Fruit fly (Drosophila melanogaster) whole organism, embryonic: ENCODE results near the gene pyd.

Source experiments
- Asciz ChIP-seq: fragments of 200-800 bp; sonication (Bioruptor generic); optimal IDR thresholded peaks from 2 replicates; lab custom pipeline; 2017; ENCODE audit warnings: missing biosample characterization, mild to moderate bottlenecking, missing genetic modification characterization, missing genetic modification reagents
- CG10565 ChIP-seq: fragments of 200-800 bp; sonication (Bioruptor generic); optimal IDR thresholded peaks from 3 replicates; lab custom pipeline; 2016; ENCODE audit warnings: missing biosample characterization, mild to moderate bottlenecking, missing genetic modification characterization
- CG11456 ChIP-seq: fragments of 200-800 bp; sonication (Bioruptor generic); IDR thresholded peaks from 3 replicates; pipeline ENCODE4 v1.3.6; 2022; ENCODE audit warnings: missing biosample characterization, missing genetic modification characterization
- CG12071 ChIP-seq: fragments of 200-800 bp; sonication (Bioruptor generic); optimal IDR thresholded peaks from 3 replicates; lab custom pipeline; 2018; ENCODE audit warnings: missing biosample characterization, mild to moderate bottlenecking, missing genetic modification characterization
- CG12769 ChIP-seq: fragments of 200-800 bp; sonication (Bioruptor generic); optimal IDR thresholded peaks from 2 replicates; lab custom pipeline; 2019; ENCODE audit warnings: missing biosample characterization, mild to moderate bottlenecking, missing genetic modification characterization, moderate library complexity
- CG13775 ChIP-seq: fragments of 200-800 bp; sonication (Bioruptor generic); optimal IDR thresholded peaks from 3 replicates; lab custom pipeline; 2017; ENCODE audit warnings: missing biosample characterization, mild to moderate bottlenecking, missing genetic modification characterization
- CG1602 ChIP-seq: fragments of 200-800 bp; sonication (Bioruptor generic); optimal IDR thresholded peaks from 3 replicates; lab custom pipeline; 2016; ENCODE audit warnings: missing biosample characterization, missing genetic modification characterization
- CG17328 ChIP-seq: fragments of 200-800 bp; sonication (Bioruptor generic); IDR thresholded peaks from 2 replicates; pipeline ENCODE4 v1.3.6; 2022; ENCODE audit warnings: missing biosample characterization, missing genetic modification characterization
- CG17568 ChIP-seq: fragments of 200-800 bp; sonication (Bioruptor generic); optimal IDR thresholded peaks from 2 replicates; lab custom pipeline; 2018; ENCODE audit warnings: missing biosample characterization, mild to moderate bottlenecking, missing genetic modification characterization, moderate library complexity
- CG1832 ChIP-seq: fragments of 200-800 bp; sonication (Bioruptor generic); optimal IDR thresholded peaks from 2 replicates; lab custom pipeline; 2017; ENCODE audit warnings: missing biosample characterization, mild to moderate bottlenecking, missing genetic modification characterization, inconsistent platforms
- CG2889 ChIP-seq: fragments of 200-800 bp; sonication (Bioruptor generic); IDR thresholded peaks from 3 replicates; pipeline ENCODE4 v1.3.6; 2022; ENCODE audit warnings: missing biosample characterization, missing genetic modification characterization
- CG30020 ChIP-seq: fragments of 200-800 bp; optimal IDR thresholded peaks from 2 replicates; lab custom pipeline; 2019; ENCODE audit warnings: missing biosample characterization, mild to moderate bottlenecking, missing genetic modification characterization, moderate library complexity
- CG31365 ChIP-seq: fragments of 200-800 bp; sonication (Bioruptor generic); optimal IDR thresholded peaks from 2 replicates; lab custom pipeline; 2018; ENCODE audit warnings: missing biosample characterization, mild to moderate bottlenecking, missing genetic modification characterization
- CG34422 ChIP-seq: fragments of 200-800 bp; sonication (Bioruptor generic); IDR thresholded peaks from 3 replicates; pipeline ENCODE4 v1.3.6; 2022; ENCODE audit warnings: missing biosample characterization, missing genetic modification characterization
- CG4707 ChIP-seq: fragments of 200-800 bp; sonication (Bioruptor generic); optimal IDR thresholded peaks from 2 replicates; lab custom pipeline; 2018; ENCODE audit warnings: missing biosample characterization, mild to moderate bottlenecking, missing genetic modification characterization, moderate library complexity
- CG6175 ChIP-seq: fragments of 200-800 bp; sonication (Bioruptor generic); IDR thresholded peaks from 3 replicates; pipeline ENCODE4 v1.3.6; 2022; ENCODE audit warnings: missing biosample characterization, missing genetic modification characterization
- CG6791 ChIP-seq: fragments of 200-800 bp; sonication (Bioruptor generic); IDR thresholded peaks from 3 replicates; pipeline ENCODE4 v1.3.6; 2022; ENCODE audit warnings: missing biosample characterization, missing genetic modification characterization; ENCODE audit not compliant: partially characterized antibody
- CG7786 ChIP-seq: fragments of 200-800 bp; sonication (Bioruptor generic); optimal IDR thresholded peaks from 2 replicates; lab custom pipeline; 2016; ENCODE audit warnings: missing biosample characterization, missing genetic modification characterization
- CG8478 ChIP-seq: fragments of >200 bp; optimal IDR thresholded peaks from 2 replicates; lab custom pipeline; 2018
- D19A ChIP-seq: fragments of 200-800 bp; optimal IDR thresholded peaks from 3 replicates; lab custom pipeline; 2019; ENCODE audit warnings: missing biosample characterization, mild to moderate bottlenecking, missing genetic modification characterization, moderate library complexity
- Drgx ChIP-seq: fragments of 200-800 bp; sonication (Bioruptor generic); IDR thresholded peaks from 2 replicates; pipeline ENCODE4 v1.3.6; 2022; ENCODE audit warnings: missing biosample characterization, missing genetic modification characterization
- E2f1 ChIP-seq: fragments of 200-800 bp; sonication (Bioruptor generic); IDR thresholded peaks from 2 replicates; pipeline ENCODE4 v1.3.6; 2022; ENCODE audit warnings: missing biosample characterization, missing genetic modification characterization
- Ets65A ChIP-seq: fragments of 200-800 bp; sonication (Bioruptor generic); peaks from one replicate; lab custom pipeline; 2016; ENCODE audit warnings: missing biosample characterization, missing genetic modification characterization
- Kr ChIP-seq: fragments of 200-800 bp; sonication (Bioruptor generic); optimal IDR thresholded peaks from 2 replicates; lab custom pipeline; 2017; ENCODE audit warnings: missing biosample characterization, mild to moderate bottlenecking, missing genetic modification characterization
- Mrtf ChIP-seq: fragments of 200-800 bp; sonication (Bioruptor generic); IDR thresholded peaks from 3 replicates; pipeline ENCODE4 v1.3.6; 2022; ENCODE audit warnings: missing biosample characterization, missing genetic modification characterization
- NfI ChIP-seq: fragments of 200-800 bp; sonication (Bioruptor generic); optimal IDR thresholded peaks from 3 replicates; lab custom pipeline; 2018; ENCODE audit warnings: missing biosample characterization, mild to moderate bottlenecking, missing genetic modification characterization, moderate library complexity
- Tbp ChIP-seq: fragments of >200 bp; optimal IDR thresholded peaks from 2 replicates; lab custom pipeline; 2018; ENCODE audit warnings: missing biosample characterization, missing genetic modification characterization
- Xrp1 ChIP-seq: fragments of 200-800 bp; sonication (Bioruptor generic); IDR thresholded peaks from 2 replicates; pipeline ENCODE4 v1.3.6; 2022; ENCODE audit warnings: missing biosample characterization, missing genetic modification characterization
- bsh ChIP-seq, 2 experiments: fragments of 200-800 bp; sonication (Bioruptor generic); optimal IDR thresholded peaks; 2 replicates each; lab custom pipeline; 2017 to 2018; ENCODE audit warnings: mild to moderate bottlenecking in 2 of 2, missing biosample characterization in 2 of 2, missing genetic modification characterization in 2 of 2, moderate library complexity in 1 of 2
- cg ChIP-seq: fragments of 200-800 bp; sonication (Bioruptor generic); optimal IDR thresholded peaks from 3 replicates; lab custom pipeline; 2019; ENCODE audit warnings: missing biosample characterization, mild to moderate bottlenecking, missing genetic modification characterization, moderate library complexity
- chif ChIP-seq, 2 experiments: fragments of 200-800 bp; sonication (Bioruptor generic); optimal IDR thresholded peaks; 3 replicates each; lab custom pipeline; 2016; ENCODE audit warnings: missing biosample characterization in 2 of 2, missing genetic modification characterization in 2 of 2
- chinmo ChIP-seq: fragments of 200-800 bp; sonication (Bioruptor generic); IDR thresholded peaks from 4 replicates; pipeline ENCODE4 v1.3.6; 2022; ENCODE audit warnings: missing biosample characterization, missing genetic modification characterization; ENCODE audit not compliant: partially characterized antibody
- dmrt11E ChIP-seq: fragments of 200-800 bp; sonication (Bioruptor generic); optimal IDR thresholded peaks from 3 replicates; lab custom pipeline; 2018; ENCODE audit warnings: missing biosample characterization, mild to moderate bottlenecking, missing genetic modification characterization, moderate library complexity
- esg ChIP-seq: fragments of 200-800 bp; sonication (Bioruptor generic); conservative IDR thresholded peaks from 2 replicates; pipeline ENCODE4 v1.3.6; 2022; ENCODE audit warnings: missing biosample characterization, missing genetic modification characterization
- gem ChIP-seq: fragments of 200-800 bp; sonication (Bioruptor generic); optimal IDR thresholded peaks from 2 replicates; lab custom pipeline; 2019; ENCODE audit warnings: missing biosample characterization, mild to moderate bottlenecking, missing genetic modification characterization, moderate library complexity
- gt ChIP-seq: fragments of 200-800 bp; sonication (Bioruptor generic); IDR thresholded peaks from 2 replicates; pipeline ENCODE4 v1.3.6; 2022; ENCODE audit warnings: missing biosample characterization, missing genetic modification characterization
- kah ChIP-seq: fragments of 200-800 bp; sonication (Bioruptor generic); optimal IDR thresholded peaks from 2 replicates; lab custom pipeline; 2018; ENCODE audit warnings: missing biosample characterization, mild to moderate bottlenecking, missing genetic modification characterization
- pita ChIP-seq: fragments of 200-800 bp; sonication (Bioruptor generic); optimal IDR thresholded peaks from 2 replicates; lab custom pipeline; 2017; ENCODE audit warnings: missing biosample characterization, mild to moderate bottlenecking, missing genetic modification characterization
- pros ChIP-seq: fragments of 200-800 bp; sonication (Bioruptor generic); optimal IDR thresholded peaks from 3 replicates; lab custom pipeline; 2019; ENCODE audit warnings: missing biosample characterization, mild to moderate bottlenecking, missing genetic modification characterization, moderate library complexity
- ranshi ChIP-seq: fragments of 200-800 bp; sonication (Bioruptor generic); IDR thresholded peaks from 2 replicates; pipeline ENCODE4 v1.3.6; 2022; ENCODE audit warnings: missing biosample characterization, missing genetic modification characterization
- row ChIP-seq: fragments of 200-800 bp; sonication (Bioruptor generic); IDR thresholded peaks from 3 replicates; pipeline ENCODE4 v1.3.6; 2022; ENCODE audit warnings: missing biosample characterization, missing genetic modification characterization
- sd ChIP-seq: fragments of 200-800 bp; sonication (Bioruptor generic); optimal IDR thresholded peaks from 3 replicates; lab custom pipeline; 2018; ENCODE audit warnings: missing biosample characterization, mild to moderate bottlenecking, missing genetic modification characterization, moderate library complexity
- sens ChIP-seq: fragments of 200-800 bp; sonication (Bioruptor generic); peaks from one replicate; lab custom pipeline; 2016; ENCODE audit warnings: missing biosample characterization, missing genetic modification characterization
- sr ChIP-seq: fragments of 200-800 bp; sonication (Bioruptor generic); IDR thresholded peaks from 3 replicates; pipeline ENCODE4 v1.3.6; 2022; ENCODE audit warnings: missing biosample characterization, missing genetic modification characterization
- twi ChIP-seq: fragments of 200-800 bp; optimal IDR thresholded peaks from 2 replicates; lab custom pipeline; 2019; ENCODE audit warnings: missing biosample characterization, mild to moderate bottlenecking, missing genetic modification characterization, moderate library complexity
- yki ChIP-seq: fragments of >200 bp; optimal IDR thresholded peaks from 3 replicates; lab custom pipeline; 2018
- z ChIP-seq: fragments of 200-800 bp; sonication (Bioruptor generic); IDR thresholded peaks from 3 replicates; pipeline ENCODE4 v1.3.6; 2022; ENCODE audit warnings: missing biosample characterization, missing genetic modification characterization

The pyd gene

dm6 chr3R:8958300-8958699, 26.6 kb upstream of the pyd start:
- TF ChIP-seq bsh (GFP tag; optimal IDR thresholded peaks at IDR 0.05; lab: Kevin White, UChicago) (peak in 1 of 2 experiments; percentile 53), Xrp1 (GFP tag; lab: Robert Waterston, UW) (0 out of 2 replicates have a peak, but pooled peaks have one; percentile 8), chinmo (0 out of 4 replicates have a peak, but pooled peaks have one; percentile 35), z (GFP tag; lab: Robert Waterston, UW) (no peak), CG6175 (GFP tag; lab: Robert Waterston, UW) (no peak), CG17328 (GFP tag; lab: Robert Waterston, UW) (no peak), gem (tag; lab: Kevin White, UChicago) (peak; percentile 8), Drgx (peak; percentile 71), CG1832 (GFP tag; lab: Kevin White, UChicago) (no peak), Ets65A (GFP tag; lab: Kevin White, UChicago) (peak; percentile 54)

dm6 chr3R:8957739-8958138, 26.0 kb upstream of the pyd start:
- TF ChIP-seq CG11456 (GFP tag; lab: Robert Waterston, UW) (0 out of 3 replicates have a peak, but pooled peaks have one; percentile 4), D19A (tag; lab: Kevin White, UChicago) (peak; percentile 70), twi (tag; lab: Kevin White, UChicago) (no peak), sens (GFP tag; lab: Kevin White, UChicago) (peak; percentile 1)
- TF ChIP-seq, all 482 proteins: peak for 3

- TF ChIP-seq chinmo = peak; percentile 65; the same call in 1 of the 4 replicates
- TF ChIP-seq sd (tag; lab: Kevin White, UChicago) = peak; percentile 33
- peak; percentile 44 for TF ChIP-seq cg (GFP tag; lab: Kevin White, UChicago)
- peak; percentile 18 for TF ChIP-seq CG4707 (GFP tag; lab: Kevin White, UChicago)
- 0 out of 3 replicates have a peak, but pooled peaks have one; percentile 9 for TF ChIP-seq row (GFP tag; lab: Robert Waterston, UW)
- TF ChIP-seq sr (GFP tag; lab: Robert Waterston, UW) = 0 out of 3 replicates have a peak, but pooled peaks have one; percentile 42
- TF ChIP-seq gt = 0 out of 2 replicates have a peak, but pooled peaks have one; percentile 8
- no peak for TF ChIP-seq Tbp (GFP tag; lab: Kevin White, UChicago)
- 0 out of 3 replicates have a peak, but pooled peaks have one; percentile 52 for TF ChIP-seq CG11456 (GFP tag; lab: Robert Waterston, UW)
- TF ChIP-seq CG2889 = no peak
Measured at dm6 chr3R:8956333-8956732, 24.6 kb upstream of the pyd start.

- TF ChIP-seq pita (no peak), Kr (no peak), CG17568 (no peak), yki (lab: Kevin White, UChicago) (no peak), CG12769 (tag; lab: Kevin White, UChicago) (peak; percentile 5), esg (GFP tag; lab: Robert Waterston, UW) (no peak), Mrtf (GFP tag; lab: Robert Waterston, UW) (no peak), CG34422 (GFP tag; lab: Robert Waterston, UW) (no peak), CG13775 (GFP tag; lab: Kevin White, UChicago) (no peak), dmrt11E (tag; lab: Kevin White, UChicago) (no peak), Asciz (GFP tag; lab: Kevin White, UChicago) (no peak), E2f1 (no peak), CG31365 (no peak), ranshi (no peak), CG12071 (no peak), kah (GFP tag; lab: Kevin White, UChicago) (no peak), NfI (GFP tag; lab: Kevin White, UChicago) (no peak), chinmo (peak; percentile 95; the same call in 3 of the 4 replicates), chif (GFP tag; optimal IDR thresholded peaks at IDR 0.05; lab: Kevin White, UChicago) (no peak), CG7786 (GFP tag; lab: Kevin White, UChicago) (no peak), CG6791 (no peak), CG1602 (GFP tag; lab: Kevin White, UChicago) (no peak), CG30020 (tag; lab: Kevin White, UChicago) (no peak), CG8478 (lab: Kevin White, UChicago) (no peak), CG10565 (no peak), pros (GFP tag; lab: Kevin White, UChicago) (peak; percentile 80)
Measured at dm6 chr3R:8955359-8955820, 23.7 kb upstream of the pyd start.
